Worm (Caenorhabditis elegans) whole organism, L1 larva: ENCODE results near the gene cnnm-2.

Experiments
- C16A3.4 ChIP-seq: fragments of 150-350 bp; optimal IDR thresholded peaks from 2 replicates; lab custom pipeline; 2014; ENCODE audit warnings: missing biosample characterization, missing genetic modification characterization
- F16B12.6 ChIP-seq: fragments of 150-350 bp; optimal IDR thresholded peaks from 2 replicates; lab custom pipeline; 2014; ENCODE audit warnings: missing biosample characterization, missing genetic modification characterization
- ces-1 ChIP-seq: fragments of 150-350 bp; optimal IDR thresholded peaks from 2 replicates; lab custom pipeline; 2014; ENCODE audit warnings: missing biosample characterization, missing genetic modification reagents, missing genetic modification characterization
- dsc-1 ChIP-seq: sonication (generic microtip); optimal IDR thresholded peaks from 2 replicates; lab custom pipeline; 2016; ENCODE audit warnings: mild to moderate bottlenecking, missing genetic modification characterization, missing compliant biosample characterization
- efl-3 ChIP-seq: fragments of 200-800 bp; sonication (Bioruptor generic); optimal IDR thresholded peaks from 2 replicates; lab custom pipeline; 2018; ENCODE audit warnings: mild to moderate bottlenecking, missing genetic modification characterization, missing compliant biosample characterization
- egl-13 ChIP-seq: sonication (generic microtip); optimal IDR thresholded peaks from 2 replicates; lab custom pipeline; 2016; ENCODE audit warnings: missing genotype, missing genetic modification reagents, missing genetic modification characterization, missing compliant biosample characterization
- elt-2 ChIP-seq: sonication (generic microtip); optimal IDR thresholded peaks from 2 replicates; lab custom pipeline; 2016; ENCODE audit warnings: missing genetic modification characterization, mild to moderate bottlenecking, inconsistent platforms, missing compliant biosample characterization, missing genetic modification reagents
- fkh-10 ChIP-seq: sonication (generic microtip); optimal IDR thresholded peaks from 2 replicates; lab custom pipeline; 2017; ENCODE audit warnings: missing biosample characterization, missing genetic modification reagents, missing genetic modification characterization
- fkh-8 ChIP-seq: sonication (generic microtip); optimal IDR thresholded peaks from 2 replicates; lab custom pipeline; 2016; ENCODE audit warnings: mild to moderate bottlenecking, missing genetic modification characterization, missing compliant biosample characterization
- fos-1 ChIP-seq: fragments of 150-350 bp; optimal IDR thresholded peaks from 2 replicates; lab custom pipeline; 2014; ENCODE audit warnings: missing biosample characterization, missing genetic modification characterization
- hlh-17 ChIP-seq: fragments of 200-800 bp; sonication (Bioruptor generic); optimal IDR thresholded peaks from 2 replicates; lab custom pipeline; 2018; ENCODE audit warnings: missing genetic modification characterization, mild to moderate bottlenecking, missing compliant biosample characterization, moderate library complexity, borderline replicate concordance
- irx-1 ChIP-seq: sonication (generic microtip); optimal IDR thresholded peaks from 2 replicates; lab custom pipeline; 2016; ENCODE audit warnings: missing genetic modification characterization, missing compliant biosample characterization
- lin-14 ChIP-seq: fragments of 200-800 bp; sonication (Bioruptor generic); optimal IDR thresholded peaks from 2 replicates; lab custom pipeline; 2018; ENCODE audit warnings: mild to moderate bottlenecking, missing genetic modification characterization, moderate library complexity, missing compliant biosample characterization
- lin-39 ChIP-seq: fragments of 150-350 bp; optimal IDR thresholded peaks from 2 replicates; lab custom pipeline; 2014; ENCODE audit warnings: missing biosample characterization, missing genetic modification reagents, missing genetic modification characterization
- lsy-2 ChIP-seq, 2 experiments: fragments of 150-350 bp; optimal IDR thresholded peaks; 2 replicates each; lab custom pipeline; 2014; ENCODE audit warnings: missing biosample characterization in 2 of 2, missing genetic modification characterization in 2 of 2
- mdl-1 ChIP-seq, 2 experiments: fragments of 150-350 bp; optimal IDR thresholded peaks; 2 replicates each; lab custom pipeline; 2014 to 2017; ENCODE audit warnings: missing biosample characterization in 2 of 2, missing genetic modification characterization in 2 of 2, inconsistent platforms in 1 of 2
- mef-2 ChIP-seq: fragments of 150-350 bp; optimal IDR thresholded peaks from 2 replicates; lab custom pipeline; 2014; ENCODE audit warnings: missing biosample characterization, missing genetic modification characterization
- nhr-19 ChIP-seq: fragments of 200-800 bp; sonication (Bioruptor generic); conservative IDR thresholded peaks from 2 replicates; pipeline ENCODE4 v1.3.6; 2022; ENCODE audit warnings: missing genetic modification characterization, missing compliant biosample characterization
- nhr-20 ChIP-seq: sonication (generic microtip); optimal IDR thresholded peaks from 2 replicates; lab custom pipeline; 2016; ENCODE audit warnings: mild to moderate bottlenecking, missing genetic modification characterization, missing compliant biosample characterization
- nhr-71 ChIP-seq: sonication (generic microtip); optimal IDR thresholded peaks from 2 replicates; lab custom pipeline; 2016; ENCODE audit warnings: mild to moderate bottlenecking, missing genetic modification characterization, moderate library complexity, missing compliant biosample characterization
- nhr-85 ChIP-seq: sonication (generic microtip); peaks from one replicate; lab custom pipeline; 2016; ENCODE audit warnings: missing genetic modification characterization, inconsistent platforms, missing compliant biosample characterization
- pag-3 ChIP-seq: sonication (generic microtip); optimal IDR thresholded peaks from 2 replicates; lab custom pipeline; 2017; ENCODE audit warnings: missing genetic modification characterization, mild to moderate bottlenecking, missing compliant biosample characterization, antibody characterized with exemption, borderline replicate concordance; ENCODE audit not compliant: insufficient read depth
- pax-3 ChIP-seq: fragments of 200-800 bp; sonication (Bioruptor generic); optimal IDR thresholded peaks from 2 replicates; lab custom pipeline; 2018; ENCODE audit warnings: mild to moderate bottlenecking, missing genetic modification characterization, moderate library complexity, missing compliant biosample characterization
- rnt-1 ChIP-seq: sonication (generic microtip); optimal IDR thresholded peaks from 2 replicates; lab custom pipeline; 2016; ENCODE audit warnings: mild to moderate bottlenecking, missing genetic modification characterization, moderate library complexity, missing compliant biosample characterization
- snu-23 ChIP-seq: sonication (generic microtip); optimal IDR thresholded peaks from 2 replicates; lab custom pipeline; 2016; ENCODE audit warnings: missing genetic modification characterization, missing compliant biosample characterization
- sox-4 ChIP-seq: sonication (generic microtip); optimal IDR thresholded peaks from 2 replicates; lab custom pipeline; 2016; ENCODE audit warnings: missing genetic modification characterization, missing compliant biosample characterization
- sup-37 ChIP-seq: fragments of 200-800 bp; sonication (Bioruptor generic); optimal IDR thresholded peaks from 2 replicates; lab custom pipeline; 2018; ENCODE audit warnings: mild to moderate bottlenecking, missing genetic modification characterization, missing compliant biosample characterization
- tbx-2 ChIP-seq: sonication (generic microtip); optimal IDR thresholded peaks from 2 replicates; lab custom pipeline; 2016; ENCODE audit warnings: missing genetic modification characterization, missing compliant biosample characterization
- tlp-1 ChIP-seq: fragments of 150-350 bp; optimal IDR thresholded peaks from 2 replicates; lab custom pipeline; 2014; ENCODE audit warnings: missing biosample characterization, missing genetic modification characterization
- unc-130 ChIP-seq: fragments of 150-350 bp; optimal IDR thresholded peaks from 2 replicates; lab custom pipeline; 2017; ENCODE audit warnings: missing biosample characterization, missing genetic modification characterization, inconsistent platforms
- unc-30 ChIP-seq: sonication (generic microtip); optimal IDR thresholded peaks from 2 replicates; lab custom pipeline; 2017; ENCODE audit warnings: missing biosample characterization, missing genetic modification characterization
- zag-1 ChIP-seq: fragments of 150-350 bp; optimal IDR thresholded peaks from 2 replicates; lab custom pipeline; 2014; ENCODE audit warnings: missing biosample characterization, missing genetic modification characterization
- zip-4 ChIP-seq: fragments of 200-800 bp; sonication (Bioruptor generic); optimal IDR thresholded peaks from 2 replicates; lab custom pipeline; 2018; ENCODE audit warnings: mild to moderate bottlenecking, missing genetic modification characterization, moderate library complexity, missing compliant biosample characterization

Gene cnnm-2

DNA sequence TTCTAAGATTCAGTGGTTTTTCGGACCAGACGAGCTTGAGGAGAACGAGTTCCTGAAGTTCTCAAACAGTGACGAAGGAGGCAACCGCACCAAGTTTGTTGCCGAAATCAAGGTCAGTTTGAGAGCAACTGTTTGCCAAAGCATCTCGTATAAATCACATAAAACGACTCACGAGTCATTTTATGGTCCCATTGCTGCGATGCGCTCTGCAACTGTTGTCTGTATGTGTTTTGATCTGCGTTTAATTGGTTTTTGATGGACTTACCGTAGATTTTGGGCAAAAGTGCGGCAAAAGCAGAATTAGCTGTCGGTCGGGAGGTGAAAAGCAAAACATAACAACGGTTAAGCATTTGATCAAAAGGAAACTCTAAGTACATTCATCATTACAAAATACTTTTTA is 47.9 kb upstream of the cnnm-2 start:
- TF ChIP-seq efl-3 (GFP tag; lab: Kevin White, UChicago) (no peak), lsy-2 (tag; optimal IDR thresholded peaks at IDR 0.05; lab: Kevin White, UChicago) (peak in 1 of 2 experiments; percentile 31), ces-1 (no peak), snu-23 (GFP tag; lab: Kevin White, UChicago) (peak; percentile 3), mef-2 (tag; lab: Kevin White, UChicago) (no peak), lin-39 (tag; lab: Kevin White, UChicago) (no peak), lin-14 (GFP tag; lab: Kevin White, UChicago) (peak; percentile 14), nhr-19 (GFP tag; lab: Robert Waterston, UW) (peak; percentile 50), egl-13 (tag; lab: Kevin White, UChicago) (no peak), nhr-20 (tag; lab: Kevin White, UChicago) (peak; percentile 8), nhr-71 (tag; lab: Kevin White, UChicago) (peak; percentile 86), rnt-1 (tag; lab: Kevin White, UChicago) (peak; percentile 86)

ce11 chrX:8770316-8770715 is 41.6 kb upstream of the cnnm-2 start:
- TF ChIP-seq C16A3.4 (tag; lab: Kevin White, UChicago) = no peak
- no peak for TF ChIP-seq unc-30
- no peak for TF ChIP-seq hlh-17 (GFP tag; lab: Kevin White, UChicago)
- TF ChIP-seq zip-4 = no peak
- TF ChIP-seq irx-1 (tag; lab: Kevin White, UChicago) = no peak
- no peak for TF ChIP-seq elt-2 (tag; lab: Kevin White, UChicago)
- TF ChIP-seq tbx-2 (tag; lab: Kevin White, UChicago) = no peak
- peak; percentile 61 for TF ChIP-seq fkh-10 (GFP tag; lab: Kevin White, UChicago)
- TF ChIP-seq lin-14 (GFP tag; lab: Kevin White, UChicago) = peak; percentile 28
- TF ChIP-seq zag-1 (tag; lab: Kevin White, UChicago) = no peak
- no peak for TF ChIP-seq dsc-1 (tag; lab: Kevin White, UChicago)

- TF ChIP-seq tbx-2 (tag; lab: Kevin White, UChicago) (no peak), fkh-8 (tag; lab: Kevin White, UChicago) (no peak)
- TF ChIP-seq, all 84 proteins: peak for 0
Measured at ce11 chrX:8778558-8778957, 33.3 kb upstream of the cnnm-2 start, which contains the start of gene ZK721.4. Gene ZK721.4 (plus strand): TSS chrX:8778858.

- no peak for TF ChIP-seq pax-3 (tag; lab: Kevin White, UChicago)
- TF ChIP-seq efl-3 (GFP tag; lab: Kevin White, UChicago) = no peak
- TF ChIP-seq nhr-71 (tag; lab: Kevin White, UChicago) = no peak
- no peak for TF ChIP-seq zag-1 (tag; lab: Kevin White, UChicago)
- TF ChIP-seq nhr-85 (tag; lab: Kevin White, UChicago) = no peak
- no peak for TF ChIP-seq tlp-1
- TF ChIP-seq F16B12.6 (tag; lab: Kevin White, UChicago) = no peak
Measured at ce11 chrX:8784234-8784633, 27.7 kb upstream of the cnnm-2 start, which contains the start of gene ZK721.3. Gene ZK721.3 (plus strand): TSS chrX:8784534.

DNA sequence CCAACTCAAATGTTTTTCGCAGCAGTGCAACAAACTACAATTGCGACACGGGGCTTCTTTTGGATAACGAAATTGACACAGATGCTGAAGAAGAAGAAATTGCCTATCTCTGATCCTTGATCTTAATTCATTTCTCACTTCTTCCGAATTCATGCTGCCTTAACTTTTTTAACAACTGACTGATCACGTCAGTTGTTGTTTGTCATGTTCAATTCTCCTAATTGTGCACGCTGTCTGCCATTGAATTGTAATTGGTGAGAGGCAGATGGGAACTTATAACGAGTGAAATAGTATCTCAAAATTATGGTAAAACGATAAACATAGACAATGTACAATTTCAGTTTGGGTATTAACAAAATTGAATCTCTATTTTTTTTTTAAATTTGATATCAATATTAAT is 25.2 kb upstream of the cnnm-2 start:
- TF ChIP-seq pag-3 (peak; percentile 92), lin-39 (tag; lab: Kevin White, UChicago) (peak; percentile 18), unc-130 (tag; lab: Kevin White, UChicago) (peak; percentile 28), sox-4 (tag; lab: Kevin White, UChicago) (no peak), nhr-71 (tag; lab: Kevin White, UChicago) (peak; percentile 75), hlh-17 (GFP tag; lab: Kevin White, UChicago) (no peak), snu-23 (GFP tag; lab: Kevin White, UChicago) (peak; percentile 19), mdl-1 (tag; optimal IDR thresholded peaks at IDR 0.05; lab: Kevin White, UChicago) (peak in 1 of 2 experiments; percentile 8), lin-14 (GFP tag; lab: Kevin White, UChicago) (peak; percentile 68), lsy-2 (tag; optimal IDR thresholded peaks at IDR 0.05; lab: Kevin White, UChicago) (peak in 1 of 2 experiments; percentile 17), nhr-20 (tag; lab: Kevin White, UChicago) (peak; percentile 11), rnt-1 (tag; lab: Kevin White, UChicago) (peak; percentile 80), sup-37 (GFP tag; lab: Kevin White, UChicago) (no peak), fos-1 (tag; lab: Kevin White, UChicago) (no peak), nhr-19 (GFP tag; lab: Robert Waterston, UW) (peak; percentile 62)
